Worm (Caenorhabditis elegans): ENCODE results near the gene twk-2.

DNA sequence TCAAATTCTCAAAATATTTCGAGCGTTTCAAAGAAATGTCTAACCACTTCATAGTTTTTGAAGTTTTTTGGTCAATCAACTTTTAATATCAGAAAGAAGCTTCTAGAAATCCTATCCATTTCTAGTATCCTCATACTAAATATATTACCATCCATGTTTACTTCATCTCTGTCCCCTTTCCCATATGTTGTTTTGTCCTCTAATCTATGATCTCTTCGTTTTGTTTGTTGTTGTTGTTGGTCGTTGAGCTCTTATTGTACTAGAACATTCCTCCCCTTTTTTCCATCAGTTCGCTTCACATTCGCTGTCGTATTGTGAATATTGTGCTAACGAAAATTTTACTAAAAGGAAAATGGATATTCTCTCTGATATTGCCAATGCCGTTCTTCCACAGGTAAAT, 35.6 kb downstream of the twk-2 start, which contains the start of gene sod-5:
- TF ChIP-seq hmg-1.2 (GFP tag; IDR thresholded peaks at IDR 0.05) = no peak
- no peak for TF ChIP-seq ZK185.1 (tag; optimal IDR thresholded peaks at IDR 0.05; ENCODE audit: poor library complexity, severe bottlenecking)
- no peak for TF ChIP-seq D2030.7 (GFP tag; IDR thresholded peaks at IDR 0.05)
- TF ChIP-seq unc-62 (GFP tag; optimal IDR thresholded peaks at IDR 0.05) = no peak
- TF ChIP-seq nfya-1 (tag; optimal IDR thresholded peaks at IDR 0.05; ENCODE audit: borderline replicate concordance, insufficient read depth) = no peak
- no peak for TF ChIP-seq snpc-4 (GFP tag; optimal IDR thresholded peaks at IDR 0.05)
- no peak for TF ChIP-seq snpc-4 (tag; optimal IDR thresholded peaks at IDR 0.05)
